Worm (Caenorhabditis elegans) whole organism, midembryonic: ENCODE measurements around the gene fbxa-59.

ENCODE experiments used
- T22C8.4 ChIP-seq: fragments of 200-800 bp; sonication (Bioruptor generic); IDR thresholded peaks from 2 replicates; pipeline ENCODE4 v1.3.6; 2022; ENCODE audit warnings: missing genetic modification characterization, missing compliant biosample characterization
- cog-1 ChIP-seq: sonication (generic microtip); optimal IDR thresholded peaks from 2 replicates; lab custom pipeline; 2016; ENCODE audit warnings: missing genetic modification characterization, missing compliant biosample characterization
- flt-1 ChIP-seq: fragments of 200-800 bp; sonication (Bioruptor generic); IDR thresholded peaks from 2 replicates; pipeline ENCODE4 v1.3.6; 2022; ENCODE audit warnings: missing genetic modification characterization, missing compliant biosample characterization
- klf-2 ChIP-seq: fragments of 200-800 bp; sonication (Bioruptor generic); conservative IDR thresholded peaks from 2 replicates; pipeline ENCODE4 v1.3.6; 2022; ENCODE audit warnings: missing genetic modification reagents, missing genetic modification characterization, missing compliant biosample characterization
- med-1 ChIP-seq: sonication (generic microtip); optimal IDR thresholded peaks from 2 replicates; lab custom pipeline; 2017; ENCODE audit warnings: missing genetic modification characterization, mild to moderate bottlenecking, missing compliant biosample characterization, antibody characterized with exemption, missing genetic modification reagents; ENCODE audit not compliant: insufficient read depth
- ref-1 ChIP-seq: fragments of 200-800 bp; sonication (Bioruptor generic); conservative IDR thresholded peaks from 2 replicates; pipeline ENCODE4 v1.3.6; 2022; ENCODE audit warnings: missing genetic modification reagents, missing genetic modification characterization, missing compliant biosample characterization
- ztf-23 ChIP-seq: fragments of 200-800 bp; sonication (Bioruptor generic); IDR thresholded peaks from 2 replicates; pipeline ENCODE4 v1.3.6; 2022; ENCODE audit warnings: missing genetic modification reagents, missing genetic modification characterization, missing compliant biosample characterization
- ztf-29 ChIP-seq: fragments of 200-800 bp; sonication (Bioruptor generic); IDR thresholded peaks from 2 replicates; pipeline ENCODE4 v1.3.6; 2022; ENCODE audit warnings: missing genetic modification reagents, missing genetic modification characterization, missing compliant biosample characterization

- no peak for TF ChIP-seq ztf-29 (GFP tag; lab: Robert Waterston, UW)
- no peak for TF ChIP-seq med-1 (GFP tag; lab: Kevin White, UChicago)
- TF ChIP-seq T22C8.4 (GFP tag; lab: Robert Waterston, UW) = no peak
- TF ChIP-seq cog-1 = no peak
- TF ChIP-seq flt-1 (GFP tag; lab: Robert Waterston, UW) = no peak
- no peak for TF ChIP-seq ref-1 (GFP tag; lab: Robert Waterston, UW)
- TF ChIP-seq klf-2 (GFP tag; lab: Robert Waterston, UW) = no peak
- no peak for TF ChIP-seq ztf-23 (GFP tag; lab: Robert Waterston, UW)
Observed at ce11 chrIII:943426-943927, at the start of gene fbxa-59.
